Worm (Caenorhabditis elegans): Measurements from ENCODE around the gene B0280.2.

The B0280.2 gene

ce11 chrIII:7091042-7091441 is 33.4 kb upstream of the B0280.2 start, which contains the start of gene ZK418.2:
Gene ZK418.2 (plus strand): TSS chrIII:7091342.
- TF ChIP-seq klf-2 (GFP tag; conservative IDR thresholded peaks at IDR 0.05) (no peak), ref-1 (GFP tag; conservative IDR thresholded peaks at IDR 0.05) (no peak), cog-1 (tag; optimal IDR thresholded peaks at IDR 0.05) (no peak), tab-1 (GFP tag; IDR thresholded peaks at IDR 0.05) (no peak), ztf-29 (GFP tag; IDR thresholded peaks at IDR 0.05) (no peak), med-1 (GFP tag; optimal IDR thresholded peaks at IDR 0.05; ENCODE audit: insufficient read depth) (no peak), T22C8.4 (GFP tag; IDR thresholded peaks at IDR 0.05) (no peak), ztf-23 (GFP tag; IDR thresholded peaks at IDR 0.05) (no peak), flt-1 (GFP tag; IDR thresholded peaks at IDR 0.05) (no peak)

ce11 chrIII:7095156-7095555 is 29.3 kb upstream of the B0280.2 start, which contains the start of gene nhr-9:
Gene nhr-9 (plus strand): TSS chrIII:7095462.
- no peak for TF ChIP-seq ztf-23 (GFP tag; IDR thresholded peaks at IDR 0.05)
- no peak for TF ChIP-seq T22C8.4 (GFP tag; IDR thresholded peaks at IDR 0.05)
- no peak for TF ChIP-seq med-1 (GFP tag; optimal IDR thresholded peaks at IDR 0.05; ENCODE audit: insufficient read depth)
- no peak for TF ChIP-seq flt-1 (GFP tag; IDR thresholded peaks at IDR 0.05)
- TF ChIP-seq tab-1 (GFP tag; IDR thresholded peaks at IDR 0.05), result no peak
- TF ChIP-seq klf-2 (GFP tag; conservative IDR thresholded peaks at IDR 0.05), result no peak
- TF ChIP-seq ztf-29 (GFP tag; IDR thresholded peaks at IDR 0.05), result no peak
- no peak for TF ChIP-seq ref-1 (GFP tag; conservative IDR thresholded peaks at IDR 0.05)
- no peak for TF ChIP-seq cog-1 (tag; optimal IDR thresholded peaks at IDR 0.05)

- no peak for TF ChIP-seq ref-1 (GFP tag; conservative IDR thresholded peaks at IDR 0.05)
- TF ChIP-seq ztf-29 (GFP tag; IDR thresholded peaks at IDR 0.05), result no peak
- no peak for TF ChIP-seq T22C8.4 (GFP tag; IDR thresholded peaks at IDR 0.05)
- TF ChIP-seq ztf-23 (GFP tag; IDR thresholded peaks at IDR 0.05), result no peak
- TF ChIP-seq tab-1 (GFP tag; IDR thresholded peaks at IDR 0.05), result no peak
- TF ChIP-seq flt-1 (GFP tag; IDR thresholded peaks at IDR 0.05), result no peak
- TF ChIP-seq cog-1 (tag; optimal IDR thresholded peaks at IDR 0.05), result no peak
- no peak for TF ChIP-seq med-1 (GFP tag; optimal IDR thresholded peaks at IDR 0.05; ENCODE audit: insufficient read depth)
- no peak for TF ChIP-seq klf-2 (GFP tag; conservative IDR thresholded peaks at IDR 0.05)
Observed at ce11 chrIII:7096481-7096880, 28.0 kb upstream of the B0280.2 start.

ce11 chrIII:7100001-7100400 is 24.5 kb upstream of the B0280.2 start, which contains the start of gene ZK418.11:
Gene ZK418.11 (plus strand): TSS chrIII:7100289.
- TF ChIP-seq klf-2 (GFP tag; conservative IDR thresholded peaks at IDR 0.05) (no peak), ref-1 (GFP tag; conservative IDR thresholded peaks at IDR 0.05) (no peak), tab-1 (GFP tag; IDR thresholded peaks at IDR 0.05) (no peak), T22C8.4 (GFP tag; IDR thresholded peaks at IDR 0.05) (no peak), ztf-29 (GFP tag; IDR thresholded peaks at IDR 0.05) (no peak), cog-1 (tag; optimal IDR thresholded peaks at IDR 0.05) (no peak), flt-1 (GFP tag; IDR thresholded peaks at IDR 0.05) (no peak), med-1 (GFP tag; optimal IDR thresholded peaks at IDR 0.05; ENCODE audit: insufficient read depth) (no peak), ztf-23 (GFP tag; IDR thresholded peaks at IDR 0.05) (no peak)

- TF ChIP-seq ztf-23 (GFP tag; IDR thresholded peaks at IDR 0.05) (no peak), med-1 (GFP tag; optimal IDR thresholded peaks at IDR 0.05; ENCODE audit: insufficient read depth) (no peak)
Observed at ce11 chrIII:7101814-7102477, 22.5 kb upstream of the B0280.2 start.

- TF ChIP-seq cog-1 (tag; optimal IDR thresholded peaks at IDR 0.05), result no peak
- no peak for TF ChIP-seq ref-1 (GFP tag; conservative IDR thresholded peaks at IDR 0.05)
- no peak for TF ChIP-seq tab-1 (GFP tag; IDR thresholded peaks at IDR 0.05)
- TF ChIP-seq med-1 (GFP tag; optimal IDR thresholded peaks at IDR 0.05; ENCODE audit: insufficient read depth), result no peak
- TF ChIP-seq ztf-29 (GFP tag; IDR thresholded peaks at IDR 0.05), result no peak
- TF ChIP-seq klf-2 (GFP tag; conservative IDR thresholded peaks at IDR 0.05), result no peak
- TF ChIP-seq T22C8.4 (GFP tag; IDR thresholded peaks at IDR 0.05), result no peak
- no peak for TF ChIP-seq ztf-23 (GFP tag; IDR thresholded peaks at IDR 0.05)
- no peak for TF ChIP-seq flt-1 (GFP tag; IDR thresholded peaks at IDR 0.05)
Observed at ce11 chrIII:7103940-7104440, 20.5 kb upstream of the B0280.2 start, which contains the start of gene cpg-2. Gene cpg-2 (minus strand): TSS chrIII:7103990.

- TF ChIP-seq ztf-23 (GFP tag; IDR thresholded peaks at IDR 0.05) (no peak), klf-2 (GFP tag; conservative IDR thresholded peaks at IDR 0.05) (no peak), tab-1 (GFP tag; IDR thresholded peaks at IDR 0.05) (no peak), cog-1 (tag; optimal IDR thresholded peaks at IDR 0.05) (no peak), ztf-29 (GFP tag; IDR thresholded peaks at IDR 0.05) (no peak), med-1 (GFP tag; optimal IDR thresholded peaks at IDR 0.05; ENCODE audit: insufficient read depth) (no peak), ref-1 (GFP tag; conservative IDR thresholded peaks at IDR 0.05) (no peak), flt-1 (GFP tag; IDR thresholded peaks at IDR 0.05) (no peak), T22C8.4 (GFP tag; IDR thresholded peaks at IDR 0.05) (no peak)
Observed at ce11 chrIII:7106854-7107253, 17.6 kb upstream of the B0280.2 start.

- TF ChIP-seq tab-1 (GFP tag; IDR thresholded peaks at IDR 0.05) (no peak), cog-1 (tag; optimal IDR thresholded peaks at IDR 0.05) (no peak), flt-1 (GFP tag; IDR thresholded peaks at IDR 0.05) (no peak), ztf-23 (GFP tag; IDR thresholded peaks at IDR 0.05) (no peak), ztf-29 (GFP tag; IDR thresholded peaks at IDR 0.05) (no peak), T22C8.4 (GFP tag; IDR thresholded peaks at IDR 0.05) (no peak), klf-2 (GFP tag; conservative IDR thresholded peaks at IDR 0.05) (no peak), ref-1 (GFP tag; conservative IDR thresholded peaks at IDR 0.05) (no peak), med-1 (GFP tag; optimal IDR thresholded peaks at IDR 0.05; ENCODE audit: insufficient read depth) (no peak)
Observed at ce11 chrIII:7107965-7108364, 16.5 kb upstream of the B0280.2 start, which contains the start of gene odd-1. Gene odd-1 (plus strand): TSS chrIII:7108313.

- no peak for TF ChIP-seq klf-2 (GFP tag; conservative IDR thresholded peaks at IDR 0.05)
- TF ChIP-seq ref-1 (GFP tag; conservative IDR thresholded peaks at IDR 0.05), result no peak
- TF ChIP-seq tab-1 (GFP tag; IDR thresholded peaks at IDR 0.05), result no peak
- no peak for TF ChIP-seq cog-1 (tag; optimal IDR thresholded peaks at IDR 0.05)
Observed at ce11 chrIII:7111793-7112192, 12.7 kb upstream of the B0280.2 start, which contains the start of gene B0280.7. Gene B0280.7 (minus strand): TSS chrIII:7111893.

All from whole organism, midembryonic.